Fruit fly (Drosophila melanogaster) S2 (cell line): Measurements from ENCODE around the gene CG1105.

Source experiments
- CG8478 ChIP-seq: fragments of >200 bp; optimal IDR thresholded peaks from 2 replicates; lab custom pipeline; 2018
- CTCF ChIP-seq, 2 experiments: fragments of >200 bp; optimal IDR thresholded peaks; 2 replicates each; lab custom pipeline; 2018

dm6 chr3R:7075712-7076183 is 8.8 kb upstream of the CG1105 start:
- TF ChIP-seq CTCF (optimal IDR thresholded peaks at IDR 0.05; lab: Kevin White, UChicago) (no peak), CG8478 (no peak)
